Worm (Caenorhabditis elegans): ENCODE results near the gene klp-17.

The klp-17 gene

DNA sequence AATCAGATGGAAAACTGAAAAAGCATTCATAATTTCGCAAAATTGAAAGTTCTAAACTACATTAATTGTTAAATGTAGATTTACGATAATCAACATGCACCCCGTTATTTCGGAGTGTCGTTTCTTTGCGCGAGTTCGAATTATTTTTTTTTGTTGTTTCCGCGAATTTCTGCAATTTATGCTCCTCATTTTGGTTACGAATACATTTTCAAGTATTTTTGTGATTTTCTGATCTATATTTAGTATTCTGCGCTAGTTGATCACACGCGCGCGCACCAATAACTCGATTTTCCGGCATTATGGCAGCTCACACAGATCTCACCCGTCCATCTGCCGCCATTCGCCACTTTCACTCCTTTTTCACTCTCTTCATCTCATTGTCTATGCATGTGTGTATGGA is 27.2 kb downstream of the klp-17 start, which contains the start of gene VW02B12L.2:
Gene VW02B12L.2 (minus strand): TSS at position 65 of the 400 bp plus-strand sequence.
- TF ChIP-seq nhr-19 (GFP tag; conservative IDR thresholded peaks at IDR 0.05) (no peak), skn-1 (tag; optimal IDR thresholded peaks at IDR 0.05) (peak; percentile 58), xbp-1 (tag; optimal IDR thresholded peaks at IDR 0.05) (peak; percentile 25), lir-3 (tag; optimal IDR thresholded peaks at IDR 0.05; ENCODE audit: poor library complexity) (no peak), Y116A8C.19 (tag; optimal IDR thresholded peaks at IDR 0.05; ENCODE audit: borderline replicate concordance) (no peak), ceh-8 (GFP tag; optimal IDR thresholded peaks at IDR 0.05) (no peak), nhr-20 (tag; optimal IDR thresholded peaks at IDR 0.05) (peak; percentile 52), ces-1 (GFP tag; optimal IDR thresholded peaks at IDR 0.05) (no peak), efl-3 (GFP tag; optimal IDR thresholded peaks at IDR 0.05) (no peak), fkh-4 (tag; optimal IDR thresholded peaks at IDR 0.05; ENCODE audit: borderline replicate concordance) (no peak), ceh-90 (tag; optimal IDR thresholded peaks at IDR 0.05) (no peak), C04F5.9 (tag; optimal IDR thresholded peaks at IDR 0.05) (no peak), C16A3.4 (tag; optimal IDR thresholded peaks at IDR 0.05) (peak; percentile 54), snpc-4 (tag; optimal IDR thresholded peaks at IDR 0.05) (peak; percentile 7), blmp-1 (tag; optimal IDR thresholded peaks at IDR 0.05) (peak; percentile 71), elt-2 (tag; optimal IDR thresholded peaks at IDR 0.05) (no peak), alr-1 (tag; optimal IDR thresholded peaks at IDR 0.05; ENCODE audit: borderline replicate concordance) (no peak), nhr-71 (tag; optimal IDR thresholded peaks at IDR 0.05) (peak; percentile 59), aly-2 (tag; optimal IDR thresholded peaks at IDR 0.05) (no peak), nhr-77 (tag; optimal IDR thresholded peaks at IDR 0.05) (peak; percentile 23), nhr-28 (tag; optimal IDR thresholded peaks at IDR 0.05) (no peak), zip-4 (GFP tag; optimal IDR thresholded peaks at IDR 0.05) (no peak), efl-1 (optimal IDR thresholded peaks at IDR 0.05) (peak; percentile 43 to 91), efl-1 (GFP tag; optimal IDR thresholded peaks at IDR 0.05 in 1 of 2) (peak; percentile 90 to 99), aha-1 (tag; optimal IDR thresholded peaks at IDR 0.05) (no peak), hlh-17 (GFP tag; optimal IDR thresholded peaks at IDR 0.05; ENCODE audit: borderline replicate concordance) (no peak), swsn-7 (tag; optimal IDR thresholded peaks at IDR 0.05) (peak; percentile 28), nhr-11 (tag; optimal IDR thresholded peaks at IDR 0.05) (no peak), nhr-76 (tag; optimal IDR thresholded peaks at IDR 0.05) (no peak), mep-1 (tag; optimal IDR thresholded peaks at IDR 0.05) (no peak), nhr-47 (tag; optimal IDR thresholded peaks at IDR 0.05) (no peak), lin-13 (GFP tag; optimal IDR thresholded peaks at IDR 0.05) (no peak), ama-1 (optimal IDR thresholded peaks at IDR 0.05) (no peak), ztf-4 (tag; optimal IDR thresholded peaks at IDR 0.05) (no peak), zag-1 (tag; optimal IDR thresholded peaks at IDR 0.05) (no peak), isw-1 (GFP tag; IDR thresholded peaks at IDR 0.05) (no peak), nhr-84 (tag; optimal IDR thresholded peaks at IDR 0.05) (no peak), nhr-237 (tag; optimal IDR thresholded peaks at IDR 0.05) (no peak), egl-27 (tag; optimal IDR thresholded peaks at IDR 0.05) (no peak), ceh-88 (GFP tag; IDR thresholded peaks at IDR 0.05) (no peak), lin-14 (GFP tag; optimal IDR thresholded peaks at IDR 0.05) (peak; percentile 61), tbx-2 (tag; optimal IDR thresholded peaks at IDR 0.05) (no peak), mef-2 (tag; optimal IDR thresholded peaks at IDR 0.05) (no peak), C34B4.2 (tag; optimal IDR thresholded peaks at IDR 0.05) (no peak), lsy-2 (tag; optimal IDR thresholded peaks at IDR 0.05) (peak; percentile 53 to 85), ztf-11 (tag; optimal IDR thresholded peaks at IDR 0.05) (no peak), F16B12.6 (tag; optimal IDR thresholded peaks at IDR 0.05) (no peak), unc-130 (tag; optimal IDR thresholded peaks at IDR 0.05) (no peak), ceh-82 (tag; optimal IDR thresholded peaks at IDR 0.05) (peak in 2 of 3 experiments; percentile 4 to 48), fkh-10 (GFP tag; optimal IDR thresholded peaks at IDR 0.05) (no peak), snu-23 (GFP tag; optimal IDR thresholded peaks at IDR 0.05) (peak; percentile 57), irx-1 (tag; optimal IDR thresholded peaks at IDR 0.05) (no peak), unc-62 (GFP tag; optimal IDR thresholded peaks at IDR 0.05) (no peak), jun-1 (tag; optimal IDR thresholded peaks at IDR 0.05) (no peak), lin-39 (tag; optimal IDR thresholded peaks at IDR 0.05) (peak; percentile 10)

Data from whole organism, L1 larva.